Fruit fly (Drosophila melanogaster) whole organism, embryonic: ENCODE measurements around the gene spd-2.

Source experiments
- Blimp-1 ChIP-seq: fragments of 200-800 bp; sonication (Bioruptor generic); optimal IDR thresholded peaks from 3 replicates; lab custom pipeline; 2018; ENCODE audit warnings: missing biosample characterization, missing genetic modification characterization, mild to moderate bottlenecking, moderate library complexity, missing genetic modification reagents
- CG11398 ChIP-seq: fragments of 200-800 bp; sonication (Bioruptor generic); optimal IDR thresholded peaks from 2 replicates; lab custom pipeline; 2016; ENCODE audit warnings: missing biosample characterization, missing genetic modification characterization
- CG11504 ChIP-seq: fragments of 200-800 bp; sonication (Bioruptor generic); optimal IDR thresholded peaks from 3 replicates; lab custom pipeline; 2019; ENCODE audit warnings: missing biosample characterization, mild to moderate bottlenecking, missing genetic modification characterization, moderate library complexity
- CG12219 ChIP-seq: fragments of 200-800 bp; sonication (Bioruptor generic); optimal IDR thresholded peaks from 3 replicates; lab custom pipeline; 2018; ENCODE audit warnings: missing biosample characterization, mild to moderate bottlenecking, missing genetic modification characterization
- CG13123 ChIP-seq: fragments of 200-800 bp; sonication (Bioruptor generic); optimal IDR thresholded peaks from 2 replicates; lab custom pipeline; 2016; ENCODE audit warnings: missing biosample characterization, missing genetic modification characterization
- CG13894 ChIP-seq: fragments of 200-800 bp; sonication (Bioruptor generic); optimal IDR thresholded peaks from 3 replicates; lab custom pipeline; 2018; ENCODE audit warnings: missing biosample characterization, mild to moderate bottlenecking, missing genetic modification characterization, moderate library complexity
- CG15011 ChIP-seq: fragments of 200-800 bp; sonication (Bioruptor generic); optimal IDR thresholded peaks from 3 replicates; lab custom pipeline; 2018; ENCODE audit warnings: missing biosample characterization, mild to moderate bottlenecking, missing genetic modification characterization
- CG15601 ChIP-seq: fragments of 200-800 bp; sonication (Bioruptor generic); optimal IDR thresholded peaks from 3 replicates; lab custom pipeline; 2019; ENCODE audit warnings: missing biosample characterization, mild to moderate bottlenecking, missing genetic modification characterization, moderate library complexity
- CG16815 ChIP-seq: fragments of 200-800 bp; sonication (Bioruptor generic); optimal IDR thresholded peaks from 3 replicates; lab custom pipeline; 2017; ENCODE audit warnings: missing biosample characterization, mild to moderate bottlenecking, missing genetic modification characterization
- CG17186 ChIP-seq: fragments of 200-800 bp; sonication (Bioruptor generic); optimal IDR thresholded peaks from 3 replicates; lab custom pipeline; 2017; ENCODE audit warnings: missing biosample characterization, missing genetic modification reagents, missing genetic modification characterization
- CG2199 ChIP-seq: fragments of 200-800 bp; sonication (Bioruptor generic); IDR thresholded peaks from 3 replicates; pipeline ENCODE4 v1.3.6; 2022; ENCODE audit warnings: missing biosample characterization, missing genetic modification characterization
- CG2712 ChIP-seq: fragments of 200-800 bp; optimal IDR thresholded peaks from 3 replicates; lab custom pipeline; 2019; ENCODE audit warnings: missing biosample characterization, mild to moderate bottlenecking, missing genetic modification characterization, moderate library complexity
- CG34422 ChIP-seq: fragments of 200-800 bp; sonication (Bioruptor generic); IDR thresholded peaks from 3 replicates; pipeline ENCODE4 v1.3.6; 2022; ENCODE audit warnings: missing biosample characterization, missing genetic modification characterization
- CG7786 ChIP-seq: fragments of 200-800 bp; sonication (Bioruptor generic); optimal IDR thresholded peaks from 2 replicates; lab custom pipeline; 2016; ENCODE audit warnings: missing biosample characterization, missing genetic modification characterization
- CG8388 ChIP-seq: fragments of 200-800 bp; sonication (Bioruptor generic); optimal IDR thresholded peaks from 2 replicates; lab custom pipeline; 2019; ENCODE audit warnings: missing biosample characterization, mild to moderate bottlenecking, missing genetic modification characterization, moderate library complexity
- CG8765 ChIP-seq: fragments of 200-800 bp; sonication (Bioruptor generic); IDR thresholded peaks from 2 replicates; pipeline ENCODE4 v1.3.6; 2022; ENCODE audit warnings: missing biosample characterization, missing genetic modification characterization
- CG8944 ChIP-seq: fragments of 200-800 bp; sonication (Bioruptor generic); optimal IDR thresholded peaks from 3 replicates; lab custom pipeline; 2016; ENCODE audit warnings: missing biosample characterization, missing genetic modification characterization
- CG9727 ChIP-seq: fragments of 200-800 bp; sonication (Bioruptor generic); optimal IDR thresholded peaks from 3 replicates; lab custom pipeline; 2017; ENCODE audit warnings: missing biosample characterization, mild to moderate bottlenecking, missing genetic modification characterization
- CG9817 ChIP-seq: fragments of 200-800 bp; sonication (Bioruptor generic); optimal IDR thresholded peaks from 2 replicates; lab custom pipeline; 2018; ENCODE audit warnings: missing biosample characterization, mild to moderate bottlenecking, missing genetic modification characterization, moderate library complexity
- E2f1 ChIP-seq: fragments of 200-800 bp; sonication (Bioruptor generic); IDR thresholded peaks from 2 replicates; pipeline ENCODE4 v1.3.6; 2022; ENCODE audit warnings: missing biosample characterization, missing genetic modification characterization
- Fer1 ChIP-seq: fragments of 200-800 bp; sonication (Bioruptor generic); optimal IDR thresholded peaks from 2 replicates; lab custom pipeline; 2017; ENCODE audit warnings: missing biosample characterization, mild to moderate bottlenecking, missing genetic modification characterization
- HLHmδ ChIP-seq: fragments of 200-800 bp; sonication (Bioruptor generic); optimal IDR thresholded peaks from 2 replicates; lab custom pipeline; 2018; ENCODE audit warnings: missing biosample characterization, mild to moderate bottlenecking, missing genetic modification characterization, moderate library complexity
- Myb ChIP-seq: fragments of 200-800 bp; sonication (Bioruptor generic); optimal IDR thresholded peaks from 2 replicates; lab custom pipeline; 2016; ENCODE audit warnings: missing biosample characterization, missing genetic modification characterization
- Oli ChIP-seq: fragments of 200-800 bp; sonication (Bioruptor generic); optimal IDR thresholded peaks from 2 replicates; lab custom pipeline; 2018; ENCODE audit warnings: missing biosample characterization, mild to moderate bottlenecking, missing genetic modification characterization, moderate library complexity
- Pdp1 ChIP-seq, 2 experiments: fragments of 200-800 bp; sonication (Bioruptor generic); optimal IDR thresholded peaks; 3 replicates each; lab custom pipeline; 2016; ENCODE audit warnings: missing biosample characterization in 2 of 2, missing genetic modification characterization in 2 of 2, mild to moderate bottlenecking in 1 of 2, moderate library complexity in 1 of 2
- Poxn ChIP-seq: fragments of 200-800 bp; sonication (Bioruptor generic); IDR thresholded peaks from 2 replicates; pipeline ENCODE4 v1.3.6; 2022; ENCODE audit warnings: missing biosample characterization, missing genetic modification characterization
- Ptx1 ChIP-seq: fragments of 200-800 bp; sonication (Bioruptor generic); IDR thresholded peaks from 2 replicates; pipeline ENCODE4 v1.3.6; 2022; ENCODE audit warnings: missing biosample characterization, missing genetic modification characterization
- Six4 ChIP-seq: fragments of 200-800 bp; sonication (Bioruptor generic); optimal IDR thresholded peaks from 2 replicates; lab custom pipeline; 2016; ENCODE audit warnings: missing biosample characterization, missing genetic modification characterization
- Tbp ChIP-seq: fragments of >200 bp; optimal IDR thresholded peaks from 2 replicates; lab custom pipeline; 2018; ENCODE audit warnings: missing biosample characterization, missing genetic modification characterization
- ap ChIP-seq: fragments of 200-800 bp; sonication (Bioruptor generic); IDR thresholded peaks from 2 replicates; pipeline ENCODE4 v1.3.6; 2022; ENCODE audit warnings: missing biosample characterization, missing genetic modification characterization
- bab2 ChIP-seq: fragments of 200-800 bp; sonication (Bioruptor generic); optimal IDR thresholded peaks from 2 replicates; lab custom pipeline; 2016; ENCODE audit warnings: missing biosample characterization, missing genetic modification characterization
- dmrt11E ChIP-seq: fragments of 200-800 bp; sonication (Bioruptor generic); optimal IDR thresholded peaks from 3 replicates; lab custom pipeline; 2018; ENCODE audit warnings: missing biosample characterization, mild to moderate bottlenecking, missing genetic modification characterization, moderate library complexity
- gce ChIP-seq: fragments of 200-800 bp; sonication (Bioruptor generic); IDR thresholded peaks from 3 replicates; pipeline ENCODE4 v1.3.6; 2022; ENCODE audit warnings: missing biosample characterization, missing genetic modification characterization
- gro ChIP-seq: fragments of 200-800 bp; sonication (Bioruptor generic); optimal IDR thresholded peaks from 2 replicates; lab custom pipeline; 2016; ENCODE audit warnings: missing biosample characterization, missing genetic modification characterization
- ind ChIP-seq: fragments of 200-800 bp; sonication (Bioruptor generic); optimal IDR thresholded peaks from 3 replicates; lab custom pipeline; 2016; ENCODE audit warnings: missing biosample characterization, missing genetic modification characterization
- kah ChIP-seq: fragments of 200-800 bp; sonication (Bioruptor generic); optimal IDR thresholded peaks from 2 replicates; lab custom pipeline; 2018; ENCODE audit warnings: missing biosample characterization, mild to moderate bottlenecking, missing genetic modification characterization
- maf-S ChIP-seq: fragments of 200-800 bp; sonication (Bioruptor generic); optimal IDR thresholded peaks from 2 replicates; lab custom pipeline; 2016; ENCODE audit warnings: missing biosample characterization, missing genetic modification characterization
- pho ChIP-seq: fragments of 200-800 bp; sonication (Bioruptor generic); optimal IDR thresholded peaks from 2 replicates; lab custom pipeline; 2016; ENCODE audit warnings: missing biosample characterization, missing genetic modification characterization
- prd ChIP-seq, 3 experiments: fragments of >200 bp in 2 of 3; fragments of 200-800 bp in 1 of 3; sonication (Bioruptor generic) in 1 of 3; optimal IDR thresholded peaks in 2 of 3; IDR thresholded peaks in 1 of 3; 2 replicates in 2 of 3; 3 replicates in 1 of 3; pipeline versions ENCODE4 v1.3.6 to Lab custom; 2017 to 2022; ENCODE audit warnings: missing biosample characterization in 1 of 3, missing genetic modification characterization in 1 of 3
- scrt ChIP-seq: fragments of 200-800 bp; sonication (Bioruptor generic); optimal IDR thresholded peaks from 2 replicates; lab custom pipeline; 2018; ENCODE audit warnings: missing biosample characterization, mild to moderate bottlenecking, missing genetic modification characterization, moderate library complexity
- sens ChIP-seq: fragments of 200-800 bp; sonication (Bioruptor generic); peaks from one replicate; lab custom pipeline; 2016; ENCODE audit warnings: missing biosample characterization, missing genetic modification characterization
- seq ChIP-seq: fragments of 200-800 bp; sonication (Bioruptor generic); IDR thresholded peaks from 2 replicates; pipeline ENCODE4 v1.3.6; 2022; ENCODE audit warnings: missing biosample characterization, missing genetic modification characterization
- sim ChIP-seq: fragments of 200-800 bp; sonication (Bioruptor generic); IDR thresholded peaks from 2 replicates; pipeline ENCODE4 v1.3.6; 2022; ENCODE audit warnings: missing biosample characterization, missing genetic modification characterization
- tin ChIP-seq: fragments of 200-800 bp; sonication (Bioruptor generic); optimal IDR thresholded peaks from 3 replicates; lab custom pipeline; 2016; ENCODE audit warnings: missing biosample characterization, missing genetic modification characterization
- unpg ChIP-seq: fragments of 200-800 bp; sonication (Bioruptor generic); optimal IDR thresholded peaks from 3 replicates; lab custom pipeline; 2018; ENCODE audit warnings: missing biosample characterization, mild to moderate bottlenecking, missing genetic modification characterization, moderate library complexity
- vfl ChIP-seq: fragments of 200-800 bp; sonication (Bioruptor generic); optimal IDR thresholded peaks from 2 replicates; lab custom pipeline; 2016; ENCODE audit warnings: missing biosample characterization, missing genetic modification characterization
- wek ChIP-seq: fragments of 200-800 bp; sonication (Bioruptor generic); optimal IDR thresholded peaks from 3 replicates; lab custom pipeline; 2018; ENCODE audit warnings: missing biosample characterization, mild to moderate bottlenecking, missing genetic modification characterization, moderate library complexity
- zfh1 ChIP-seq: fragments of 200-800 bp; sonication (Bioruptor generic); IDR thresholded peaks from 3 replicates; pipeline ENCODE4 v1.3.6; 2022; ENCODE audit warnings: missing biosample characterization, missing genetic modification characterization

spd-2 gene

DNA sequence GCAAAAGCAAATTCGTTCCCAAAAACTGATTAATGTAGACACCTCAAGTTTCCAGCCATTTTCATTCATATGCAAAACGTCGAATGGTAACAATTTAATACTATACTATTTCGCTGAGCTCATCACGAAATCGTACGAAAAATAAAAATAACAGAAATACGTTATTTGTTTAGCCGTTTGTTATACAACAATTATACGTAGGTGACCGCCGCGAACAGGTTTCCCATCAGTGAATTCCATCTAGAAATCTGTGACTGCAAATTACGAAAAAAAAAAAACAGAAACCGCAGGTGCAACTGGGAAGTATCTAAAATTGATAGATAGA is 23.1 kb downstream of the spd-2 start:
- TF ChIP-seq HLHmδ (GFP tag; lab: Kevin White, UChicago) = no peak
- TF ChIP-seq CG11504 (tag; lab: Kevin White, UChicago) = peak; percentile 9
- 0 out of 3 replicates have a peak, but pooled peaks have one; percentile 0 for TF ChIP-seq zfh1 (GFP tag; lab: Robert Waterston, UW)
- no peak for TF ChIP-seq CG15601 (tag; lab: Kevin White, UChicago)
- no peak for TF ChIP-seq Poxn (GFP tag; lab: Robert Waterston, UW)
- TF ChIP-seq Pdp1 (GFP tag; optimal IDR thresholded peaks at IDR 0.05; lab: Kevin White, UChicago) = peak in 1 of 2 experiments; percentile 71
- no peak for TF ChIP-seq sim
- peak; percentile 54 for TF ChIP-seq sens (GFP tag; lab: Kevin White, UChicago)

DNA sequence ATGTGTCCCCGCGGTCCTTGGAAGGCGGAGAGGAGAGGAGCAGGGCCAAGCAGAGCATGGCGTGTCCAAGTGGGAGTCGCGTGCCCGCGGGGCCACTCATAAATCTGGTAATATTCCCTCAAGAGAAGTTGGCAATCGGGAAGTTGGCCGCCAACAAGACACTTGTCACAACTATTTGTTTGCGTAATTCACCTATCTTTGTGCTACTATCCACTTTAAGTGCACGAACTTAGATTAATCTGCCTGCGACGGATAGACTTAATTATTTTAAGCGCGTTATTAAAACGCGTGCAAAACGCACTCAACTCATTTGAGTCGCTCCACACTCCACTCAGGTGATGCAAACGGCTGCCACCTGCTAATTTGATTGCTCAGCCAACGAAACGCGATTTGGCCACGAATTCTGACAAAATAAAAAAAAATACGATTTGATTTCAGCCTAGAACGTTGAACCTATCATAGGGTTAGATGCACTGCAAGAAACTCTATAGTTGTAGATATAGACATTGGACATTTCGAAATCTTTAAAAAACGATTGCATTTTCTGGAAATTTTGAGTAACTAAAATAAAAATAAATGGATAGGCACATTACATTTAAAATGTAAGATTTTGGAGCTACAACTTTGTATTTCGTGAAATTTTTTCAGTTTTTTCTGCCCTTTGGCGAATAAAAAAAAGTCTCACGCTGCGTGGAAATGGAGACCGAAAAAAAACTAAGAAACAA is 23.6 kb downstream of the spd-2 start:
- TF ChIP-seq CG13123 (GFP tag; lab: Kevin White, UChicago) (no peak), CG7786 (GFP tag; lab: Kevin White, UChicago) (peak; percentile 44), maf-S (GFP tag; lab: Kevin White, UChicago) (peak; percentile 23), Ptx1 (GFP tag; lab: Robert Waterston, UW) (no peak; the same call in 1 of the 2 replicates), CG11398 (no peak), dmrt11E (peak; percentile 17), Blimp-1 (GFP tag; lab: Kevin White, UChicago) (peak; percentile 51), scrt (GFP tag; lab: Kevin White, UChicago) (peak; percentile 36), CG8944 (GFP tag; lab: Kevin White, UChicago) (no peak), ind (GFP tag; lab: Kevin White, UChicago) (peak; percentile 44), CG9727 (GFP tag; lab: Kevin White, UChicago) (peak; percentile 18), pho (GFP tag; lab: Kevin White, UChicago) (peak; percentile 44), prd (optimal IDR thresholded peaks at IDR 0.05; lab: Kevin White, UChicago) (no peak), prd (GFP tag; IDR thresholded peaks at IDR 0.05; lab: Robert Waterston, UW) (peak; percentile 69), CG2712 (peak; percentile 61), CG9817 (peak; percentile 24), CG13894 (tag; lab: Kevin White, UChicago) (peak; percentile 30), gce (GFP tag; lab: Robert Waterston, UW) (no peak), Six4 (GFP tag; lab: Kevin White, UChicago) (no peak), CG8388 (GFP tag; lab: Kevin White, UChicago) (peak; percentile 33), CG12219 (GFP tag; lab: Kevin White, UChicago) (peak; percentile 17), Tbp (GFP tag; lab: Kevin White, UChicago) (no peak), tin (GFP tag; lab: Kevin White, UChicago) (peak; percentile 15), CG15011 (GFP tag; lab: Kevin White, UChicago) (peak; percentile 12), sens (GFP tag; lab: Kevin White, UChicago) (peak; percentile 87), kah (GFP tag; lab: Kevin White, UChicago) (no peak), CG8765 (GFP tag; lab: Robert Waterston, UW) (no peak), Oli (tag; lab: Kevin White, UChicago) (peak; percentile 47), Myb (peak; percentile 24), CG34422 (GFP tag; lab: Robert Waterston, UW) (0 out of 3 replicates have a peak, but pooled peaks have one; percentile 33), wek (GFP tag; lab: Kevin White, UChicago) (no peak), E2f1 (GFP tag; lab: Robert Waterston, UW) (no peak), CG16815 (GFP tag; lab: Kevin White, UChicago) (no peak), ap (peak; percentile 31; the same call in 1 of the 2 replicates), unpg (GFP tag; lab: Kevin White, UChicago) (peak; percentile 65), seq (GFP tag; lab: Robert Waterston, UW) (peak; percentile 65), gro (peak; percentile 55), CG17186 (no peak), CG2199 (GFP tag; lab: Robert Waterston, UW) (no peak), vfl (peak; percentile 25), bab2 (peak; percentile 55), Fer1 (GFP tag; lab: Kevin White, UChicago) (peak; percentile 53)
